Worm (Caenorhabditis elegans) whole organism, L2 larva: ENCODE data around the gene C29E4.11.

Source experiments
- C34F6.9 ChIP-seq: fragments of 150-350 bp; optimal IDR thresholded peaks from 2 replicates; lab custom pipeline; 2014; ENCODE audit warnings: missing biosample characterization, missing genetic modification characterization
- F13H6.1 ChIP-seq: sonication (generic microtip); optimal IDR thresholded peaks from 2 replicates; lab custom pipeline; 2016; ENCODE audit warnings: missing genetic modification characterization, missing compliant biosample characterization
- R02D3.7 ChIP-seq: fragments of 150-350 bp; optimal IDR thresholded peaks from 2 replicates; lab custom pipeline; 2014; ENCODE audit warnings: missing biosample characterization, missing genetic modification characterization
- Y55F3AM.14 ChIP-seq: fragments of 200-800 bp; sonication (Bioruptor generic); optimal IDR thresholded peaks from 2 replicates; lab custom pipeline; 2018; ENCODE audit warnings: mild to moderate bottlenecking, missing genetic modification characterization, missing compliant biosample characterization
- ZK546.5 ChIP-seq: sonication (generic microtip); optimal IDR thresholded peaks from 2 replicates; lab custom pipeline; 2017; ENCODE audit warnings: missing biosample characterization, missing genetic modification characterization
- alr-1 ChIP-seq: fragments of 150-350 bp; optimal IDR thresholded peaks from 2 replicates; lab custom pipeline; 2014; ENCODE audit warnings: missing biosample characterization, missing genetic modification characterization
- aly-2 ChIP-seq: fragments of 150-350 bp; optimal IDR thresholded peaks from 2 replicates; lab custom pipeline; 2014; ENCODE audit warnings: missing biosample characterization, missing genetic modification characterization
- blmp-1 ChIP-seq: sonication (generic microtip); optimal IDR thresholded peaks from 2 replicates; lab custom pipeline; 2017; ENCODE audit warnings: missing genetic modification characterization, mild to moderate bottlenecking, missing compliant biosample characterization, antibody characterized with exemption, moderate library complexity; ENCODE audit not compliant: insufficient read depth
- ceh-16 ChIP-seq: fragments of 150-350 bp; optimal IDR thresholded peaks from 2 replicates; lab custom pipeline; 2014; ENCODE audit warnings: missing biosample characterization, missing genetic modification characterization
- ceh-82 ChIP-seq: fragments of 150-350 bp; optimal IDR thresholded peaks from 2 replicates; lab custom pipeline; 2014; ENCODE audit warnings: missing biosample characterization, missing genetic modification characterization
- crh-2 ChIP-seq: sonication (generic microtip); optimal IDR thresholded peaks from 2 replicates; lab custom pipeline; 2017; ENCODE audit warnings: missing biosample characterization, missing genetic modification characterization
- dmd-4 ChIP-seq: sonication (generic microtip); optimal IDR thresholded peaks from 2 replicates; lab custom pipeline; 2017; ENCODE audit warnings: missing biosample characterization, missing genetic modification characterization
- egl-27 ChIP-seq: sonication (generic microtip); optimal IDR thresholded peaks from 3 replicates; lab custom pipeline; 2017; ENCODE audit warnings: missing biosample characterization, missing genetic modification reagents, missing genetic modification characterization
- elt-1 ChIP-seq: fragments of 150-350 bp; optimal IDR thresholded peaks from 2 replicates; lab custom pipeline; 2014; ENCODE audit warnings: missing biosample characterization, missing genetic modification characterization
- elt-3 ChIP-seq: sonication (generic microtip); optimal IDR thresholded peaks from 2 replicates; lab custom pipeline; 2017; ENCODE audit warnings: missing biosample characterization, missing genetic modification characterization
- fos-1 ChIP-seq: fragments of 150-350 bp; optimal IDR thresholded peaks from 2 replicates; lab custom pipeline; 2014; ENCODE audit warnings: missing biosample characterization, missing genetic modification characterization
- gmeb-1 ChIP-seq: fragments of 150-350 bp; optimal IDR thresholded peaks from 2 replicates; lab custom pipeline; 2014; ENCODE audit warnings: missing biosample characterization, missing genetic modification characterization
- lin-11 ChIP-seq: fragments of 150-350 bp; sonication (generic microtip); optimal IDR thresholded peaks from 2 replicates; lab custom pipeline; 2014; ENCODE audit warnings: missing biosample characterization, missing genetic modification characterization, inconsistent platforms, mixed read lengths
- lin-13 ChIP-seq: fragments of 150-350 bp; optimal IDR thresholded peaks from 2 replicates; lab custom pipeline; 2014; ENCODE audit warnings: missing biosample characterization, missing genetic modification reagents, missing genetic modification characterization
- lin-39 ChIP-seq: fragments of 150-350 bp; optimal IDR thresholded peaks from 2 replicates; lab custom pipeline; 2014; ENCODE audit warnings: missing biosample characterization, missing genetic modification reagents, missing genetic modification characterization
- lsy-2 ChIP-seq, 2 experiments: fragments of 150-350 bp in 1 of 2; sonication (generic microtip) in 1 of 2; optimal IDR thresholded peaks; 2 replicates each; lab custom pipeline; 2014 to 2017; ENCODE audit warnings: missing biosample characterization in 2 of 2, missing genetic modification characterization in 2 of 2
- mab-5 ChIP-seq: fragments of 150-350 bp; optimal IDR thresholded peaks from 2 replicates; lab custom pipeline; 2014; ENCODE audit warnings: missing biosample characterization, missing genetic modification characterization
- mbf-1 ChIP-seq: sonication (generic microtip); optimal IDR thresholded peaks from 2 replicates; lab custom pipeline; 2017; ENCODE audit warnings: missing biosample characterization, missing genetic modification characterization
- mdl-1 ChIP-seq, 2 experiments: fragments of 150-350 bp in 1 of 2; sonication (generic microtip) in 1 of 2; optimal IDR thresholded peaks; 2 replicates each; lab custom pipeline; 2017; ENCODE audit warnings: missing biosample characterization in 2 of 2, missing genetic modification characterization in 2 of 2
- nhr-10 ChIP-seq: sonication (generic microtip); optimal IDR thresholded peaks from 2 replicates; lab custom pipeline; 2017; ENCODE audit warnings: missing biosample characterization, missing genetic modification characterization
- nhr-11 ChIP-seq: fragments of 150-350 bp; optimal IDR thresholded peaks from 2 replicates; lab custom pipeline; 2014; ENCODE audit warnings: missing biosample characterization, missing genetic modification characterization
- nhr-12 ChIP-seq: fragments of 150-350 bp; optimal IDR thresholded peaks from 2 replicates; lab custom pipeline; 2014; ENCODE audit warnings: missing biosample characterization, missing genetic modification characterization
- nhr-129 ChIP-seq: fragments of 150-350 bp; optimal IDR thresholded peaks from 2 replicates; lab custom pipeline; 2014; ENCODE audit warnings: missing biosample characterization, missing genetic modification characterization
- nhr-21 ChIP-seq: fragments of 150-350 bp; optimal IDR thresholded peaks from 2 replicates; lab custom pipeline; 2014; ENCODE audit warnings: missing biosample characterization, missing genetic modification characterization
- nhr-23 ChIP-seq: fragments of 150-350 bp; optimal IDR thresholded peaks from 2 replicates; lab custom pipeline; 2014; ENCODE audit warnings: missing biosample characterization, missing genetic modification reagents, missing genetic modification characterization
- nhr-237 ChIP-seq: fragments of 150-350 bp; optimal IDR thresholded peaks from 2 replicates; lab custom pipeline; 2014; ENCODE audit warnings: missing biosample characterization, missing genetic modification characterization
- nhr-25 ChIP-seq: fragments of 150-350 bp; sonication (generic microtip); optimal IDR thresholded peaks from 3 replicates; lab custom pipeline; 2014; ENCODE audit warnings: missing biosample characterization, missing genetic modification characterization
- nhr-6 ChIP-seq: fragments of 150-350 bp; optimal IDR thresholded peaks from 2 replicates; lab custom pipeline; 2014; ENCODE audit warnings: missing biosample characterization, missing genetic modification characterization
- nhr-77 ChIP-seq: fragments of 150-350 bp; optimal IDR thresholded peaks from 2 replicates; lab custom pipeline; 2014; ENCODE audit warnings: missing biosample characterization, missing genetic modification characterization
- peb-1 ChIP-seq: fragments of 150-350 bp; optimal IDR thresholded peaks from 2 replicates; lab custom pipeline; 2014; ENCODE audit warnings: missing biosample characterization, missing genetic modification characterization
- sem-4 ChIP-seq: fragments of 150-350 bp; optimal IDR thresholded peaks from 2 replicates; lab custom pipeline; 2014; ENCODE audit warnings: missing biosample characterization, missing genetic modification reagents, missing genetic modification characterization
- skn-1 ChIP-seq: sonication (generic microtip); optimal IDR thresholded peaks from 2 replicates; lab custom pipeline; 2017; ENCODE audit warnings: missing biosample characterization, missing genetic modification characterization
- sma-3 ChIP-seq: sonication (generic microtip); optimal IDR thresholded peaks from 2 replicates; lab custom pipeline; 2016; ENCODE audit warnings: missing genetic modification reagents, missing genetic modification characterization, missing compliant biosample characterization
- sma-9 ChIP-seq, 2 experiments: fragments of 150-350 bp in 1 of 2; sonication (generic microtip) in 1 of 2; optimal IDR thresholded peaks; 2 replicates each; lab custom pipeline; 2014 to 2016; ENCODE audit warnings: missing genetic modification characterization in 2 of 2, mild to moderate bottlenecking in 1 of 2, missing biosample characterization in 1 of 2, missing compliant biosample characterization in 1 of 2, missing genetic modification reagents in 1 of 2, moderate library complexity in 1 of 2
- snpc-4 ChIP-seq: fragments of 150-350 bp; optimal IDR thresholded peaks from 2 replicates; lab custom pipeline; 2014; ENCODE audit warnings: missing biosample characterization, missing genetic modification characterization
- unc-39 ChIP-seq: fragments of 150-350 bp; optimal IDR thresholded peaks from 2 replicates; lab custom pipeline; 2014; ENCODE audit warnings: missing biosample characterization, missing genetic modification characterization
- unc-55 ChIP-seq: fragments of 150-350 bp; sonication (generic microtip); optimal IDR thresholded peaks from 3 replicates; lab custom pipeline; 2014; ENCODE audit warnings: missing biosample characterization, missing genetic modification reagents, missing genetic modification characterization
- unc-62 ChIP-seq: fragments of 150-350 bp; optimal IDR thresholded peaks from 2 replicates; lab custom pipeline; 2014; ENCODE audit warnings: missing biosample characterization, missing genetic modification reagents, missing genetic modification characterization
- zag-1 ChIP-seq: fragments of 150-350 bp; optimal IDR thresholded peaks from 2 replicates; lab custom pipeline; 2014; ENCODE audit warnings: missing biosample characterization, missing genetic modification characterization
- ztf-1 ChIP-seq: fragments of 200-800 bp; sonication (Bioruptor generic); conservative IDR thresholded peaks from 2 replicates; pipeline ENCODE4 v1.3.6; 2022; ENCODE audit warnings: missing genetic modification characterization, missing compliant biosample characterization
- ztf-11 ChIP-seq: sonication (generic microtip); optimal IDR thresholded peaks from 2 replicates; lab custom pipeline; 2017; ENCODE audit warnings: missing biosample characterization, missing genetic modification characterization
- ztf-4 ChIP-seq: fragments of 150-350 bp; optimal IDR thresholded peaks from 2 replicates; lab custom pipeline; 2014; ENCODE audit warnings: missing biosample characterization, missing genetic modification characterization

Gene C29E4.11

DNA sequence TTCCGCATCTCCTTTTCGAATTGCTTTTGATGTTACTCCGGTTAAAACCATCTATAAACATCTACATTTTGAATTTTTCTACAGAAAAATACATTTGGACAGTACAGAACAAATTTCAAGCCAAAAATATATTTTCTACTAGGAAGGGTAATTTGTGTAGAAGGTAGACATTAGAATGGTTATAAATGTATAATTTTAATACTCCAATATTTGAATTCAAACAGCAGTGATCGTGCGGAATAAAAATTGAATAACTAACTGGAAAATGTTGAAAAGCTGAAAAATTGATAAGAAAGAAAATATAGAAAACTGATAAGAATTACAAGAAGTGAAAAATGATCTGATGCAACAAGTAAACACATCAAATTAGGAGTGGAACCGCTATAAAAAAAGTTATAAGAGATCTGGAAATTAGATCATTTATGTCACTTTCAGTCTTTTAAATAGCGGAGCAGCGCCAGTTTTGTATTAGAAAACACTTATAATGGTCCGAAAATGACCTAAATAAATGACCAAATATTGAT lies 10.9 kb downstream of the C29E4.11 start, which contains the start of gene gsto-1:
Gene gsto-1, minus strand, starts transcription at position 51 of the 524 bp plus-strand sequence.
- peak; percentile 26 for TF ChIP-seq fos-1
- no peak for TF ChIP-seq nhr-12 (tag; lab: Kevin White, UChicago)
- TF ChIP-seq crh-2 (tag; lab: Kevin White, UChicago) = peak; percentile 8
- TF ChIP-seq nhr-129 (tag; lab: Kevin White, UChicago) = peak; percentile 31
- TF ChIP-seq gmeb-1 (tag; lab: Kevin White, UChicago) = peak; percentile 6

DNA sequence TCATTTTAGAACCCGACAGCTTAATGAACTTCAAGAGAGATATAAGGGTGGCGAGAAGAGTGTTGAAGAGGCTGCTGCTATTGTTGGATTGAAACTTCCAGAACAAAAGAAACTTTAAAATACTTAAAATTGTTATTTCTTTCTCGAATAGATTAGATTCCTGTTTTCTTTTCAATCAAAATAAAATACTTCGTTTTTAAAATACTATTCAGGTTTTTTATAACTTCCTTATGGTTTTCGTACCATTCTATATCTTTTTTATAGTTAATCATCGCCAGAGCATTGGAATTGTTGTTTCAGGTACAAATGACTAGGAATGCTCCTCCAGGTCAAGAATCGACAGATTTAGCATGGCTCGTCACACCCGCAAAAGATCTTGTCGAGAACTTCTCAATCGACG lies 16.5 kb downstream of the C29E4.11 start, which contains the start of gene kle-2:
Gene kle-2, plus strand, starts transcription at position 301 of the 400 bp plus-strand sequence.
- no peak for TF ChIP-seq nhr-77 (tag; lab: Kevin White, UChicago)
- TF ChIP-seq nhr-23 (tag; lab: Kevin White, UChicago) = no peak
- no peak for TF ChIP-seq dmd-4
- no peak for TF ChIP-seq elt-1 (tag; lab: Kevin White, UChicago)
- TF ChIP-seq ztf-4 (tag; lab: Kevin White, UChicago) = no peak
- no peak for TF ChIP-seq Y55F3AM.14 (GFP tag; lab: Kevin White, UChicago)
- no peak for TF ChIP-seq R02D3.7
- no peak for TF ChIP-seq lin-11
- TF ChIP-seq nhr-129 (tag; lab: Kevin White, UChicago) = no peak
- no peak for TF ChIP-seq nhr-10 (tag; lab: Kevin White, UChicago)
- TF ChIP-seq sma-9 (GFP tag; optimal IDR thresholded peaks at IDR 0.05; lab: Kevin White, UChicago) = no peak
- TF ChIP-seq sma-9 (tag; optimal IDR thresholded peaks at IDR 0.05; lab: Kevin White, UChicago) = no peak
- TF ChIP-seq peb-1 (tag; lab: Kevin White, UChicago) = no peak

DNA sequence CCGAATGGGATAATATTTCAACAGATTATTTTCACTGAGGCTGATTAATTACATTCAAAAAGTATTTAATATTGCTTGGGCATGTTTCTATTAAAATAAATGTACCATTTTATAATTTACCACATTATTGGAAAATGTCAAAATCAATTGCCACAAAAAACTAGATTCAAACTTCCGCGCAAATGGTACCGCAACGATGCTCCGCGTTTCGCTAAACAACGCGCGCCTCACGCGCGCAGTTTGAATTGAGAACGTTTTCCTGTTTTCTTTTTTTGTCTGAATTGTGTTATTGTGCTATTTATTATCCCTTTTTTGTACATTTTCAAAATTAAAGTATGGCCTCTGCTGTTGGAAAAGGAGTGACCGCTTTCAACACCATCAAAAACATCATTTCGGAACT lies 17.1 kb downstream of the C29E4.11 start, which contains the start of gene C29E4.12:
Gene C29E4.12, plus strand, starts transcription at position 333 of the 400 bp plus-strand sequence.
- TF ChIP-seq nhr-25 (tag; lab: Kevin White, UChicago) (peak; percentile 60), sem-4 (tag; lab: Kevin White, UChicago) (no peak), dmd-4 (no peak), skn-1 (tag; lab: Kevin White, UChicago) (no peak), elt-3 (tag; lab: Kevin White, UChicago) (no peak), mdl-1 (tag; optimal IDR thresholded peaks at IDR 0.05; lab: Kevin White, UChicago) (no peak), lin-39 (no peak), ZK546.5 (tag; lab: Kevin White, UChicago) (no peak), nhr-23 (tag; lab: Kevin White, UChicago) (no peak), alr-1 (tag; lab: Kevin White, UChicago) (no peak), nhr-77 (tag; lab: Kevin White, UChicago) (peak; percentile 30), C34F6.9 (peak; percentile 81), lin-11 (peak; percentile 70), mab-5 (tag; lab: Kevin White, UChicago) (peak; percentile 56), nhr-6 (tag; lab: Kevin White, UChicago) (no peak), F13H6.1 (peak; percentile 46), ztf-4 (tag; lab: Kevin White, UChicago) (no peak), crh-2 (tag; lab: Kevin White, UChicago) (peak; percentile 49), nhr-10 (tag; lab: Kevin White, UChicago) (no peak), unc-39 (tag; lab: Kevin White, UChicago) (no peak), nhr-11 (tag; lab: Kevin White, UChicago) (no peak), nhr-21 (peak; percentile 42), sma-9 (GFP tag; optimal IDR thresholded peaks at IDR 0.05; lab: Kevin White, UChicago) (peak; percentile 58), sma-9 (tag; optimal IDR thresholded peaks at IDR 0.05; lab: Kevin White, UChicago) (no peak), snpc-4 (tag; lab: Kevin White, UChicago) (no peak), nhr-12 (tag; lab: Kevin White, UChicago) (no peak), egl-27 (no peak), mbf-1 (tag; lab: Kevin White, UChicago) (no peak), unc-55 (peak; percentile 86), nhr-129 (tag; lab: Kevin White, UChicago) (peak; percentile 64), zag-1 (tag; lab: Kevin White, UChicago) (no peak), ceh-82 (tag; lab: Kevin White, UChicago) (no peak), peb-1 (tag; lab: Kevin White, UChicago) (no peak), unc-62 (GFP tag; lab: Kevin White, UChicago) (no peak), Y55F3AM.14 (GFP tag; lab: Kevin White, UChicago) (no peak), ztf-1 (GFP tag; lab: Robert Waterston, UW) (no peak), nhr-237 (tag; lab: Kevin White, UChicago) (no peak), R02D3.7 (peak; percentile 20), lsy-2 (tag; optimal IDR thresholded peaks at IDR 0.05; lab: Kevin White, UChicago) (peak; percentile 51 to 88), sma-3 (peak; percentile 61), fos-1 (no peak), lin-13 (GFP tag; lab: Kevin White, UChicago) (peak; percentile 68), blmp-1 (tag; lab: Kevin White, UChicago) (no peak), aly-2 (tag; lab: Kevin White, UChicago) (no peak), ztf-11 (no peak), gmeb-1 (tag; lab: Kevin White, UChicago) (peak; percentile 97), ceh-16 (tag; lab: Kevin White, UChicago) (no peak)
